Worm (Caenorhabditis elegans) whole organism, young adult: Measurements from ENCODE around the gene aptf-4.

ENCODE experiments used
- B0035.1 ChIP-seq: sonication (generic microtip); optimal IDR thresholded peaks from 2 replicates; lab custom pipeline; 2016; ENCODE audit warnings: missing genetic modification characterization, mild to moderate bottlenecking, missing compliant biosample characterization, missing genotype, missing genetic modification reagents
- C17E4.6 ChIP-seq: fragments of 200-800 bp; sonication (Bioruptor generic); IDR thresholded peaks from 2 replicates; pipeline ENCODE4 v1.3.6; 2022; ENCODE audit warnings: missing genetic modification reagents, missing genetic modification characterization, missing compliant biosample characterization
- D2030.7 ChIP-seq: fragments of 200-800 bp; sonication (Bioruptor generic); IDR thresholded peaks from 2 replicates; pipeline ENCODE4 v1.3.6; 2022; ENCODE audit warnings: missing genetic modification reagents, missing genetic modification characterization, missing compliant biosample characterization
- F23B12.7 ChIP-seq: sonication (generic microtip); optimal IDR thresholded peaks from 2 replicates; lab custom pipeline; 2017; ENCODE audit warnings: missing genetic modification characterization, mild to moderate bottlenecking, missing compliant biosample characterization, antibody characterized with exemption, moderate library complexity; ENCODE audit not compliant: insufficient read depth
- F33H1.4 ChIP-seq: fragments of 200-800 bp; sonication (Bioruptor generic); IDR thresholded peaks from 2 replicates; pipeline ENCODE4 v1.3.6; 2022; ENCODE audit warnings: missing genetic modification reagents, missing genetic modification characterization, missing compliant biosample characterization
- F49E8.2 ChIP-seq: sonication (generic microtip); optimal IDR thresholded peaks from 3 replicates; lab custom pipeline; 2017; ENCODE audit warnings: missing genetic modification characterization, mild to moderate bottlenecking, missing compliant biosample characterization, antibody characterized with exemption, moderate library complexity; ENCODE audit not compliant: insufficient read depth
- F55B11.4 ChIP-seq: sonication (generic microtip); optimal IDR thresholded peaks from 2 replicates; lab custom pipeline; 2016; ENCODE audit warnings: missing compliant biosample characterization, missing genetic modification characterization, borderline replicate concordance; ENCODE audit not compliant: insufficient read depth
- T26A5.8 ChIP-seq: sonication (generic microtip); optimal IDR thresholded peaks from 2 replicates; lab custom pipeline; 2016; ENCODE audit warnings: missing genetic modification characterization, missing compliant biosample characterization
- Y53F4B.3 ChIP-seq: fragments of 200-800 bp; sonication (Bioruptor generic); IDR thresholded peaks from 2 replicates; pipeline ENCODE4 v1.3.6; 2022; ENCODE audit warnings: missing genetic modification reagents, missing genetic modification characterization, missing compliant biosample characterization
- attf-5 ChIP-seq: fragments of 200-800 bp; sonication (Bioruptor generic); optimal IDR thresholded peaks from 2 replicates; lab custom pipeline; 2018; ENCODE audit warnings: mild to moderate bottlenecking, missing genetic modification characterization, missing compliant biosample characterization
- bed-2 ChIP-seq: fragments of 200-800 bp; sonication (Bioruptor generic); IDR thresholded peaks from 2 replicates; pipeline ENCODE4 v1.3.6; 2022; ENCODE audit warnings: missing genetic modification reagents, missing genetic modification characterization, missing compliant biosample characterization
- cebp-2 ChIP-seq: fragments of 200-800 bp; sonication (Bioruptor generic); IDR thresholded peaks from 2 replicates; pipeline ENCODE4 v1.3.6; 2022; ENCODE audit warnings: missing genetic modification characterization, missing compliant biosample characterization
- ceh-27 ChIP-seq: fragments of 200-800 bp; sonication (Bioruptor generic); optimal IDR thresholded peaks from 2 replicates; lab custom pipeline; 2018; ENCODE audit warnings: mild to moderate bottlenecking, missing genetic modification characterization, moderate library complexity, missing compliant biosample characterization
- ceh-79 ChIP-seq: sonication (generic microtip); optimal IDR thresholded peaks from 2 replicates; lab custom pipeline; 2017; ENCODE audit warnings: mild to moderate bottlenecking, missing genetic modification characterization, missing compliant biosample characterization
- ceh-91 ChIP-seq: fragments of 200-800 bp; sonication (Bioruptor generic); IDR thresholded peaks from 2 replicates; pipeline ENCODE4 v1.3.6; 2022; ENCODE audit warnings: missing genetic modification reagents, missing genetic modification characterization, missing compliant biosample characterization
- die-1 ChIP-seq: sonication (generic microtip); optimal IDR thresholded peaks from 2 replicates; lab custom pipeline; 2016; ENCODE audit warnings: missing genotype, mild to moderate bottlenecking, missing genetic modification characterization, missing compliant biosample characterization
- dpl-1 ChIP-seq: fragments of 150-350 bp; optimal IDR thresholded peaks from 2 replicates; lab custom pipeline; 2014; ENCODE audit warnings: missing biosample characterization, missing genetic modification reagents, missing genetic modification characterization
- efl-1 ChIP-seq: fragments of 150-350 bp; optimal IDR thresholded peaks from 2 replicates; lab custom pipeline; 2014; ENCODE audit warnings: missing biosample characterization, missing genetic modification reagents, missing genetic modification characterization
- him-1 ChIP-seq: sonication (generic microtip); optimal IDR thresholded peaks from 2 replicates; lab custom pipeline; 2016; ENCODE audit warnings: missing genotype, missing genetic modification reagents, missing genetic modification characterization, missing compliant biosample characterization
- hmg-1.2 ChIP-seq: fragments of 200-800 bp; sonication (Bioruptor generic); IDR thresholded peaks from 2 replicates; pipeline ENCODE4 v1.3.6; 2022; ENCODE audit warnings: missing genetic modification reagents, missing genetic modification characterization, missing compliant biosample characterization
- hmg-20 ChIP-seq: fragments of 200-800 bp; sonication (Bioruptor generic); IDR thresholded peaks from 2 replicates; pipeline ENCODE4 v1.3.6; 2022; ENCODE audit warnings: missing genetic modification reagents, missing genetic modification characterization, missing compliant biosample characterization
- lin-54 ChIP-seq: fragments of 200-800 bp; sonication (Bioruptor generic); optimal IDR thresholded peaks from 2 replicates; lab custom pipeline; 2018; ENCODE audit warnings: mild to moderate bottlenecking, missing genetic modification characterization, missing compliant biosample characterization
- lir-1 ChIP-seq: fragments of 200-800 bp; sonication (Bioruptor generic); conservative IDR thresholded peaks from 2 replicates; pipeline ENCODE4 v1.3.6; 2022; ENCODE audit warnings: missing genetic modification reagents, missing genetic modification characterization, missing compliant biosample characterization
- lsl-1 ChIP-seq: fragments of 200-800 bp; sonication (Bioruptor generic); optimal IDR thresholded peaks from 2 replicates; lab custom pipeline; 2018; ENCODE audit warnings: mild to moderate bottlenecking, missing genetic modification characterization, moderate library complexity, missing compliant biosample characterization
- madf-3 ChIP-seq: fragments of 200-800 bp; sonication (Bioruptor generic); IDR thresholded peaks from 2 replicates; pipeline ENCODE4 v1.3.6; 2022; ENCODE audit warnings: missing genetic modification reagents, missing genetic modification characterization, missing compliant biosample characterization
- madf-6 ChIP-seq: fragments of 200-800 bp; sonication (Bioruptor generic); IDR thresholded peaks from 2 replicates; pipeline ENCODE4 v1.3.6; 2022; ENCODE audit warnings: missing genetic modification reagents, missing genetic modification characterization, missing compliant biosample characterization
- mcd-1 ChIP-seq: fragments of 200-800 bp; sonication (Bioruptor generic); IDR thresholded peaks from 2 replicates; pipeline ENCODE4 v1.3.6; 2022; ENCODE audit warnings: missing genetic modification reagents, missing genetic modification characterization, missing compliant biosample characterization
- mes-4 ChIP-seq: sonication (generic microtip); optimal IDR thresholded peaks from 2 replicates; lab custom pipeline; 2016; ENCODE audit warnings: missing genotype, missing genetic modification characterization, missing compliant biosample characterization
- nfya-2 ChIP-seq: fragments of 200-800 bp; sonication (Bioruptor generic); IDR thresholded peaks from 2 replicates; pipeline ENCODE4 v1.3.6; 2022; ENCODE audit warnings: missing genetic modification reagents, missing genetic modification characterization, missing compliant biosample characterization
- nfyb-1 ChIP-seq: fragments of 200-800 bp; sonication (Bioruptor generic); IDR thresholded peaks from 2 replicates; pipeline ENCODE4 v1.3.6; 2022; ENCODE audit warnings: missing genetic modification reagents, missing genetic modification characterization, missing compliant biosample characterization
- nhr-27 ChIP-seq: fragments of 200-800 bp; sonication (Bioruptor generic); optimal IDR thresholded peaks from 2 replicates; lab custom pipeline; 2018; ENCODE audit warnings: mild to moderate bottlenecking, missing genetic modification characterization, moderate library complexity, missing compliant biosample characterization
- sdz-38 ChIP-seq: sonication (generic microtip); optimal IDR thresholded peaks from 2 replicates; lab custom pipeline; 2016; ENCODE audit warnings: missing genotype, missing genetic modification characterization, missing compliant biosample characterization
- sea-2 ChIP-seq: fragments of 200-800 bp; sonication (Bioruptor generic); IDR thresholded peaks from 2 replicates; pipeline ENCODE4 v1.3.6; 2022; ENCODE audit warnings: missing genetic modification characterization, missing compliant biosample characterization
- snpc-1.1 ChIP-seq: sonication (generic microtip); optimal IDR thresholded peaks from 2 replicates; lab custom pipeline; 2017; ENCODE audit warnings: missing genetic modification characterization, mild to moderate bottlenecking, missing compliant biosample characterization, antibody characterized with exemption, moderate library complexity, missing genotype, missing genetic modification reagents; ENCODE audit not compliant: insufficient read depth
- snpc-1.3 ChIP-seq: sonication (generic microtip); optimal IDR thresholded peaks from 2 replicates; lab custom pipeline; 2017; ENCODE audit warnings: missing genetic modification characterization, mild to moderate bottlenecking, missing compliant biosample characterization, antibody characterized with exemption, moderate library complexity, missing genotype, missing genetic modification reagents; ENCODE audit not compliant: insufficient read depth
- snpc-4 ChIP-seq, 5 experiments: fragments of 150-350 bp in 1 of 5; sonication (generic microtip) in 4 of 5; optimal IDR thresholded peaks; 2 replicates each; lab custom pipeline; 2014 to 2018; ENCODE audit warnings: missing genetic modification characterization in 5 of 5, missing biosample characterization in 3 of 5, antibody characterized with exemption in 2 of 5, mild to moderate bottlenecking in 2 of 5, missing compliant biosample characterization in 2 of 5, missing genotype in 2 of 5, moderate library complexity in 2 of 5, missing genetic modification reagents in 1 of 5
- sptf-2 ChIP-seq: fragments of 200-800 bp; sonication (Bioruptor generic); optimal IDR thresholded peaks from 2 replicates; lab custom pipeline; 2018; ENCODE audit warnings: mild to moderate bottlenecking, missing genetic modification characterization, missing compliant biosample characterization
- tbp1 ChIP-seq: fragments of 200-800 bp; sonication (Bioruptor generic); optimal IDR thresholded peaks from 2 replicates; lab custom pipeline; 2018; ENCODE audit warnings: mild to moderate bottlenecking, missing genetic modification characterization, missing compliant biosample characterization
- zfh-2 ChIP-seq: fragments of 200-800 bp; sonication (Bioruptor generic); conservative IDR thresholded peaks from 2 replicates; pipeline ENCODE4 v1.3.6; 2022; ENCODE audit warnings: missing genetic modification reagents, missing genetic modification characterization, missing compliant biosample characterization
- zim-3 ChIP-seq: sonication (generic microtip); optimal IDR thresholded peaks from 2 replicates; lab custom pipeline; 2017; ENCODE audit warnings: mild to moderate bottlenecking, missing genetic modification characterization, moderate library complexity, missing compliant biosample characterization
- ztf-22 ChIP-seq: fragments of 200-800 bp; sonication (Bioruptor generic); optimal IDR thresholded peaks from 2 replicates; lab custom pipeline; 2018; ENCODE audit warnings: mild to moderate bottlenecking, missing genetic modification characterization, moderate library complexity, missing compliant biosample characterization
- ztf-26 ChIP-seq: sonication (generic microtip); optimal IDR thresholded peaks from 2 replicates; lab custom pipeline; 2017; ENCODE audit warnings: missing genetic modification characterization, missing compliant biosample characterization

aptf-4 gene

DNA sequence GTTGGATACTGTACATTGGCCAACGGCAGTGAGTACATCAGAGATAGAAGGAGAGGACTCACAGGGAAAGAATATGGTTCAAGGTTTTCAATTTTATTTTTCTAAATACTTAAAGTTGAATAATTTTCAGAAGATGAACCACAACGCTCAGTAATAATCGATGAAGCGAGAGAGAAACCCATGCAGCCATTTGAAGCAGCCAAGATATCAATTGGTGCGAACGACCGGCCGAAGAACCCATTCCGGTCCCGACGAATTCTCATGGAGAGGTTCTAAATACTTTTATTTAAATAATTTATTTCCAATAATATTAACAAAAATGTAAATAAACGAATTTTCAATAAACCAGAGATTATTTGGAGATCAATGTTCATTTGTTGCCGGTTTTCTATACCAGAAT is 9.4 kb downstream of the aptf-4 start, which contains the start of gene pigg-1:
TSS of gene pigg-1 (minus strand) at position 101 of the 400 bp plus-strand sequence.
- TF ChIP-seq mes-4 (tag; lab: Kevin White, UChicago): no peak
- no peak for TF ChIP-seq ceh-27 (GFP tag; lab: Kevin White, UChicago)
- TF ChIP-seq die-1 (tag; lab: Kevin White, UChicago): no peak
- no peak for TF ChIP-seq mcd-1 (GFP tag; lab: Robert Waterston, UW)
- no peak for TF ChIP-seq ceh-79 (tag; lab: Kevin White, UChicago)
- TF ChIP-seq T26A5.8: no peak
- TF ChIP-seq nfyb-1: no peak
- TF ChIP-seq hmg-1.2 (GFP tag; lab: Robert Waterston, UW): no peak
- no peak for TF ChIP-seq ztf-26 (tag; lab: Kevin White, UChicago)
- no peak for TF ChIP-seq F49E8.2 (tag; lab: Kevin White, UChicago)
- no peak for TF ChIP-seq madf-3 (GFP tag; lab: Robert Waterston, UW)
- TF ChIP-seq snpc-1.1 (tag; lab: Kevin White, UChicago): no peak
- TF ChIP-seq zim-3 (tag; lab: Kevin White, UChicago): no peak

ce11 chrII:8602337-8602944 is 11.7 kb downstream of the aptf-4 start, which contains the start of the genes cpf-1 and rpl-26:
Gene cpf-1, minus strand, starts transcription at chrII:8602440.
Gene rpl-26, plus strand, starts transcription at chrII:8602785.
- peak; percentile 18 for TF ChIP-seq attf-5
- TF ChIP-seq F33H1.4: peak; percentile 88
- peak; percentile 9 for TF ChIP-seq efl-1 (GFP tag; lab: Kevin White, UChicago)
- TF ChIP-seq snpc-1.1 (tag; lab: Kevin White, UChicago): peak; percentile 54
- TF ChIP-seq lsl-1: peak; percentile 34
- peak; percentile 34 for TF ChIP-seq snpc-1.3
- peak; percentile 60 for TF ChIP-seq lin-54 (GFP tag; lab: Kevin White, UChicago)
- TF ChIP-seq lir-1 (GFP tag; lab: Robert Waterston, UW): no peak
- TF ChIP-seq hmg-1.2 (GFP tag; lab: Robert Waterston, UW): peak; percentile 28; the same call in 1 of the 2 replicates
- peak; percentile 38; the same call in 1 of the 2 replicates for TF ChIP-seq madf-6 (GFP tag; lab: Robert Waterston, UW)
- peak; percentile 32; the same call in 1 of the 2 replicates for TF ChIP-seq mcd-1 (GFP tag; lab: Robert Waterston, UW)
- peak; percentile 33 for TF ChIP-seq tbp1 (GFP tag; lab: Kevin White, UChicago)
- no peak for TF ChIP-seq sdz-38
- peak; percentile 30 for TF ChIP-seq F23B12.7
- no peak for TF ChIP-seq nfya-2
- 0 out of 2 replicates have a peak, but pooled peaks have one; percentile 8 for TF ChIP-seq zfh-2 (GFP tag; lab: Robert Waterston, UW)
- peak; percentile 71 for TF ChIP-seq snpc-4 (GFP tag; optimal IDR thresholded peaks at IDR 0.05; lab: Kevin White, UChicago)
- peak; percentile 55 to 80 (median 74) for TF ChIP-seq snpc-4 (tag; optimal IDR thresholded peaks at IDR 0.05; lab: Kevin White, UChicago)
- TF ChIP-seq sea-2 (GFP tag; lab: Robert Waterston, UW): no peak
- TF ChIP-seq sptf-2: peak; percentile 92

- TF ChIP-seq D2030.7 (GFP tag; lab: Robert Waterston, UW): peak; percentile 35; the same call in 1 of the 2 replicates
- TF ChIP-seq C17E4.6 (GFP tag; lab: Robert Waterston, UW): peak; percentile 60
- peak; percentile 36 for TF ChIP-seq tbp1 (GFP tag; lab: Kevin White, UChicago)
- no peak for TF ChIP-seq Y53F4B.3
- TF ChIP-seq F55B11.4 (tag; lab: Kevin White, UChicago): no peak
- no peak for TF ChIP-seq T26A5.8
- TF ChIP-seq B0035.1 (tag; lab: Kevin White, UChicago): no peak
- no peak for TF ChIP-seq nhr-27 (tag; lab: Kevin White, UChicago)
- TF ChIP-seq ztf-22: no peak
- no peak for TF ChIP-seq hmg-20 (GFP tag; lab: Robert Waterston, UW)
- peak; percentile 65 for TF ChIP-seq F33H1.4
- TF ChIP-seq cebp-2 (GFP tag; lab: Robert Waterston, UW): peak; percentile 77; the same call in 1 of the 2 replicates
- no peak for TF ChIP-seq him-1 (tag; lab: Kevin White, UChicago)
- no peak for TF ChIP-seq ceh-91 (GFP tag; lab: Robert Waterston, UW)
- no peak for TF ChIP-seq dpl-1 (GFP tag; lab: Kevin White, UChicago)
- no peak for TF ChIP-seq bed-2 (GFP tag; lab: Robert Waterston, UW)
Measured at ce11 chrII:8603567-8604359, 13.0 kb downstream of the aptf-4 start, which contains the start of gene suf-1. Gene suf-1, plus strand, starts transcription at chrII:8603846.
